Fruit fly (Drosophila melanogaster): ENCODE measurements around the gene CG44574.

dm6 chr2L:5899170-5899708 is 15.7 kb downstream of the CG44574 start:
- TF ChIP-seq Sin3A (optimal IDR thresholded peaks at IDR 0.05) (no peak), h (optimal IDR thresholded peaks at IDR 0.05) (no peak), ttk (optimal IDR thresholded peaks at IDR 0.05) (no peak), psq (optimal IDR thresholded peaks at IDR 0.05) (no peak), Myc (optimal IDR thresholded peaks at IDR 0.05) (no peak)

Data from Kc167 (cell line).